In genomic region chr3R:20592517-20593462, dm6 we compare ENCODE assay signal across 1 fruit fly cellular context.
TF ChIP-seq lines count a peak whose summit lies in the region.

Pus1 (minus strand) TSS chr3R:20592671.
bon (plus strand) TSS chr3R:20593139.

TF ChIP-seq in whole organism, embryonic, 481 proteins besides CTCF, POLR2A, EP300 and RAD21 (continued from another document and continues in another):
- TF ChIP-seq vvl (GFP tag; IDR thresholded peaks at IDR 0.05; lab: Robert Waterston, UW) (peak; percentile 87), CG8765 (GFP tag; IDR thresholded peaks at IDR 0.05; lab: Robert Waterston, UW) (no peak), CG32532 (GFP tag; IDR thresholded peaks at IDR 0.05; lab: Robert Waterston, UW) (peak; percentile 37; the same call in 1 of the 2 replicates), YL-1 (GFP tag; optimal IDR thresholded peaks at IDR 0.05; lab: Kevin White, UChicago) (peak; percentile 88), CG13775 (GFP tag; optimal IDR thresholded peaks at IDR 0.05; lab: Kevin White, UChicago) (no peak), CG3065 (GFP tag; optimal IDR thresholded peaks at IDR 0.05; lab: Kevin White, UChicago) (no peak), da (GFP tag; optimal IDR thresholded peaks at IDR 0.05; lab: Kevin White, UChicago) (no peak), mam (GFP tag; optimal IDR thresholded peaks at IDR 0.05; lab: Kevin White, UChicago) (peak; percentile 41), CG16863 (GFP tag; optimal IDR thresholded peaks at IDR 0.05; lab: Kevin White, UChicago) (no peak), zfh2 (GFP tag; optimal IDR thresholded peaks at IDR 0.05; lab: Kevin White, UChicago) (peak; percentile 17), CG1832 (GFP tag; optimal IDR thresholded peaks at IDR 0.05; lab: Kevin White, UChicago) (peak; percentile 53), Spps (tag; optimal IDR thresholded peaks at IDR 0.05; lab: Kevin White, UChicago) (no peak), cad (GFP tag; optimal IDR thresholded peaks at IDR 0.05; lab: Kevin White, UChicago) (no peak), ftz-f1 (GFP tag; optimal IDR thresholded peaks at IDR 0.05; lab: Kevin White, UChicago) (peak; percentile 85), ara (GFP tag; IDR thresholded peaks at IDR 0.05; lab: Robert Waterston, UW) (no peak), CG31441 (GFP tag; IDR thresholded peaks at IDR 0.05; lab: Robert Waterston, UW) (0 out of 2 replicates have a peak, but pooled peaks have one; percentile 21), CG8924 (tag; optimal IDR thresholded peaks at IDR 0.05; lab: Kevin White, UChicago) (peak; percentile 36), ERR (GFP tag; optimal IDR thresholded peaks at IDR 0.05; lab: Kevin White, UChicago) (no peak), MBD-R2 (GFP tag; IDR thresholded peaks at IDR 0.05; lab: Robert Waterston, UW) (0 out of 2 replicates have a peak, but pooled peaks have one; percentile 34), CG6654 (GFP tag; optimal IDR thresholded peaks at IDR 0.05; lab: Kevin White, UChicago) (no peak), CG13894 (tag; optimal IDR thresholded peaks at IDR 0.05; lab: Kevin White, UChicago) (no peak), CG12391 (tag; optimal IDR thresholded peaks at IDR 0.05; lab: Kevin White, UChicago) (peak; percentile 23), Nf-YB (GFP tag; optimal IDR thresholded peaks at IDR 0.05; lab: Kevin White, UChicago) (no peak), chm (GFP tag; IDR thresholded peaks at IDR 0.05; lab: Robert Waterston, UW) (no peak), CG16779 (GFP tag; IDR thresholded peaks at IDR 0.05; lab: Robert Waterston, UW) (no peak), Deaf1 (tag; optimal IDR thresholded peaks at IDR 0.05; lab: Kevin White, UChicago) (peak; percentile 63), sisA (GFP tag; IDR thresholded peaks at IDR 0.05; lab: Robert Waterston, UW) (peak; percentile 42; the same call in 1 of the 2 replicates), NfI (GFP tag; optimal IDR thresholded peaks at IDR 0.05; lab: Kevin White, UChicago) (peak; percentile 12), bbx (GFP tag; IDR thresholded peaks at IDR 0.05; lab: Robert Waterston, UW; ENCODE audit: partially characterized antibody) (peak; percentile 23; the same call in 1 of the 2 replicates), Doc3 (GFP tag; IDR thresholded peaks at IDR 0.05; lab: Robert Waterston, UW; ENCODE audit: partially characterized antibody) (no peak), CG12769 (tag; optimal IDR thresholded peaks at IDR 0.05; lab: Kevin White, UChicago) (no peak), HmgZ (tag; optimal IDR thresholded peaks at IDR 0.05; lab: Kevin White, UChicago) (peak; percentile 29), abd-A (tag; optimal IDR thresholded peaks at IDR 0.05; lab: Kevin White, UChicago) (no peak), sima (GFP tag; optimal IDR thresholded peaks at IDR 0.05; lab: Kevin White, UChicago) (no peak), CG10543 (GFP tag; optimal IDR thresholded peaks at IDR 0.05; lab: Kevin White, UChicago) (no peak), p53 (GFP tag; optimal IDR thresholded peaks at IDR 0.05; lab: Kevin White, UChicago) (peak; percentile 5), crp (GFP tag; optimal IDR thresholded peaks at IDR 0.05; lab: Kevin White, UChicago) (peak; percentile 18 to 86), Bdp1 (GFP tag; optimal IDR thresholded peaks at IDR 0.05; lab: Kevin White, UChicago) (no peak), Camta (GFP tag; optimal IDR thresholded peaks at IDR 0.05; lab: Kevin White, UChicago) (no peak), B-H1 (GFP tag; IDR thresholded peaks at IDR 0.05; lab: Robert Waterston, UW) (no peak), vnd (GFP tag; IDR thresholded peaks at IDR 0.05; lab: Robert Waterston, UW; ENCODE audit: partially characterized antibody) (no peak), CG15696 (tag; optimal IDR thresholded peaks at IDR 0.05; lab: Kevin White, UChicago) (no peak), esg (GFP tag; conservative IDR thresholded peaks at IDR 0.05; lab: Robert Waterston, UW) (no peak), dpn (GFP tag; optimal IDR thresholded peaks at IDR 0.05; lab: Kevin White, UChicago) (peak; percentile 5 to 34), CG43689 (GFP tag; IDR thresholded peaks at IDR 0.05; lab: Robert Waterston, UW) (no peak), CG11093 (GFP tag; IDR thresholded peaks at IDR 0.05; lab: Robert Waterston, UW) (no peak), ato (GFP tag; IDR thresholded peaks at IDR 0.05; lab: Robert Waterston, UW; ENCODE audit: partially characterized antibody) (no peak), Doc2 (GFP tag; IDR thresholded peaks at IDR 0.05; lab: Robert Waterston, UW) (no peak), C15 (GFP tag; IDR thresholded peaks at IDR 0.05; lab: Robert Waterston, UW) (no peak), H2.0 (GFP tag; IDR thresholded peaks at IDR 0.05; lab: Robert Waterston, UW) (no peak), kah (GFP tag; optimal IDR thresholded peaks at IDR 0.05; lab: Kevin White, UChicago) (no peak), scrt (GFP tag; optimal IDR thresholded peaks at IDR 0.05; lab: Kevin White, UChicago) (no peak), crc (GFP tag; optimal IDR thresholded peaks at IDR 0.05; lab: Kevin White, UChicago) (no peak), Jarid2 (GFP tag; optimal IDR thresholded peaks at IDR 0.05; lab: Kevin White, UChicago) (peak; percentile 49), NC2α (GFP tag; optimal IDR thresholded peaks at IDR 0.05; lab: Kevin White, UChicago) (no peak), Hr51 (GFP tag; optimal IDR thresholded peaks at IDR 0.05; lab: Kevin White, UChicago) (no peak), CG1792 (GFP tag; optimal IDR thresholded peaks at IDR 0.05; lab: Kevin White, UChicago) (peak; percentile 34), CG7987 (GFP tag; optimal IDR thresholded peaks at IDR 0.05; lab: Kevin White, UChicago) (peak; percentile 32), cwo (GFP tag; optimal IDR thresholded peaks at IDR 0.05; lab: Kevin White, UChicago) (peak; percentile 75), CG12659 (GFP tag; optimal IDR thresholded peaks at IDR 0.05; lab: Kevin White, UChicago) (peak; percentile 86), B-H2 (GFP tag; optimal IDR thresholded peaks at IDR 0.05; lab: Kevin White, UChicago) (no peak), crol (GFP tag; IDR thresholded peaks at IDR 0.05; lab: Robert Waterston, UW) (no peak), CG42726 (GFP tag; IDR thresholded peaks at IDR 0.05; lab: Robert Waterston, UW; ENCODE audit: partially characterized antibody) (no peak), Opbp (GFP tag; IDR thresholded peaks at IDR 0.05; lab: Robert Waterston, UW; ENCODE audit: partially characterized antibody) (0 out of 3 replicates have a peak, but pooled peaks have one; percentile 30), CG14441 (GFP tag; IDR thresholded peaks at IDR 0.05; lab: Robert Waterston, UW) (peak; percentile 74), slp2 (GFP tag; optimal IDR thresholded peaks at IDR 0.05; lab: Kevin White, UChicago) (no peak), Hr78 (GFP tag; optimal IDR thresholded peaks at IDR 0.05; lab: Kevin White, UChicago) (no peak), CG15514 (GFP tag; optimal IDR thresholded peaks at IDR 0.05; lab: Kevin White, UChicago) (peak; percentile 82), Ptx1 (GFP tag; IDR thresholded peaks at IDR 0.05; lab: Robert Waterston, UW) (no peak), CG13424 (tag; optimal IDR thresholded peaks at IDR 0.05; lab: Kevin White, UChicago) (no peak), CG17361 (GFP tag; IDR thresholded peaks at IDR 0.05; lab: Robert Waterston, UW) (no peak), pum (GFP tag; optimal IDR thresholded peaks at IDR 0.05; lab: Kevin White, UChicago) (peak; percentile 14), Ada2b (GFP tag; IDR thresholded peaks at IDR 0.05; lab: Robert Waterston, UW) (no peak), MESR4 (GFP tag; optimal IDR thresholded peaks at IDR 0.05; lab: Kevin White, UChicago) (peak; percentile 84), exex (tag; optimal IDR thresholded peaks at IDR 0.05; lab: Kevin White, UChicago) (peak; percentile 46), CG9932 (GFP tag; IDR thresholded peaks at IDR 0.05; lab: Robert Waterston, UW) (peak; percentile 54), repo (GFP tag; optimal IDR thresholded peaks at IDR 0.05; lab: Kevin White, UChicago) (no peak), CG6689 (GFP tag; IDR thresholded peaks at IDR 0.05; lab: Robert Waterston, UW) (no peak), gcm2 (GFP tag; optimal IDR thresholded peaks at IDR 0.05; lab: Kevin White, UChicago) (no peak), CG34422 (GFP tag; IDR thresholded peaks at IDR 0.05; lab: Robert Waterston, UW) (peak; percentile 72; the same call in 2 of the 3 replicates), BEAF-32 (GFP tag; optimal IDR thresholded peaks at IDR 0.05; lab: Kevin White, UChicago) (peak; percentile 52), CG5953 (GFP tag; IDR thresholded peaks at IDR 0.05; lab: Robert Waterston, UW) (0 out of 2 replicates have a peak, but pooled peaks have one; percentile 26), CG10274 (GFP tag; optimal IDR thresholded peaks at IDR 0.05; lab: Kevin White, UChicago) (no peak), nom (GFP tag; optimal IDR thresholded peaks at IDR 0.05; lab: Kevin White, UChicago) (no peak), CHES-1-like (GFP tag; optimal IDR thresholded peaks at IDR 0.05; lab: Kevin White, UChicago) (peak; percentile 64), wdn (GFP tag; IDR thresholded peaks at IDR 0.05; lab: Robert Waterston, UW) (no peak), lbe (GFP tag; optimal IDR thresholded peaks at IDR 0.05; lab: Kevin White, UChicago) (no peak), zfh1 (GFP tag; IDR thresholded peaks at IDR 0.05; lab: Robert Waterston, UW) (peak; percentile 37; the same call in 1 of the 3 replicates), ase (GFP tag; IDR thresholded peaks at IDR 0.05; lab: Robert Waterston, UW) (no peak), Bteb2 (GFP tag; optimal IDR thresholded peaks at IDR 0.05; lab: Kevin White, UChicago) (no peak), jigr1 (GFP tag; IDR thresholded peaks at IDR 0.05; lab: Robert Waterston, UW) (no peak), CG12155 (GFP tag; optimal IDR thresholded peaks at IDR 0.05; lab: Kevin White, UChicago) (peak; percentile 52), CG11560 (tag; IDR thresholded peaks at IDR 0.05; lab: Robert Waterston, UW) (no peak), sd (tag; optimal IDR thresholded peaks at IDR 0.05; lab: Kevin White, UChicago) (peak; percentile 68), Sin3A (optimal IDR thresholded peaks at IDR 0.05; lab: Kevin White, UChicago) (peak; percentile 43), Aef1 (GFP tag; IDR thresholded peaks at IDR 0.05; lab: Robert Waterston, UW) (no peak), CG30403 (GFP tag; optimal IDR thresholded peaks at IDR 0.05; lab: Kevin White, UChicago) (peak; percentile 25), CG13624 (GFP tag; optimal IDR thresholded peaks at IDR 0.05; lab: Kevin White, UChicago) (peak; percentile 8), CG9817 (tag; optimal IDR thresholded peaks at IDR 0.05; lab: Kevin White, UChicago) (no peak), Xbp1 (GFP tag; optimal IDR thresholded peaks at IDR 0.05; lab: Kevin White, UChicago) (peak; percentile 39), grn (GFP tag; optimal IDR thresholded peaks at IDR 0.05; lab: Kevin White, UChicago) (no peak), Chrac-16 (GFP tag; optimal IDR thresholded peaks at IDR 0.05; lab: Kevin White, UChicago) (peak; percentile 16), CG12236 (GFP tag; optimal IDR thresholded peaks at IDR 0.05; lab: Kevin White, UChicago) (no peak), shn (GFP tag; optimal IDR thresholded peaks at IDR 0.05; lab: Kevin White, UChicago) (no peak), Rfx (GFP tag; IDR thresholded peaks at IDR 0.05; lab: Robert Waterston, UW) (peak; percentile 43), dmrt11E (tag; optimal IDR thresholded peaks at IDR 0.05; lab: Kevin White, UChicago) (no peak), pan (optimal IDR thresholded peaks at IDR 0.05; lab: Kevin White, UChicago) (no peak), pan (GFP tag; optimal IDR thresholded peaks at IDR 0.05 in 1 of 2, IDR thresholded peaks at IDR 0.05 in 1 of 2) (peak in 1 of 2 experiments; percentile 5), CG17186 (GFP tag; optimal IDR thresholded peaks at IDR 0.05; lab: Kevin White, UChicago) (peak; percentile 64), nmo (GFP tag; optimal IDR thresholded peaks at IDR 0.05; lab: Kevin White, UChicago) (peak; percentile 29), CG7745 (tag; optimal IDR thresholded peaks at IDR 0.05; lab: Kevin White, UChicago) (no peak), CG8281 (tag; optimal IDR thresholded peaks at IDR 0.05; lab: Kevin White, UChicago) (no peak), pita (GFP tag; optimal IDR thresholded peaks at IDR 0.05; lab: Kevin White, UChicago) (no peak), Mad (GFP tag; optimal IDR thresholded peaks at IDR 0.05; lab: Kevin White, UChicago) (peak; percentile 42), sqz (GFP tag; optimal IDR thresholded peaks at IDR 0.05; lab: Kevin White, UChicago) (peak; percentile 76), CG14710 (tag; optimal IDR thresholded peaks at IDR 0.05; lab: Kevin White, UChicago) (peak; percentile 79), Lim3 (GFP tag; IDR thresholded peaks at IDR 0.05; lab: Robert Waterston, UW) (no peak), insv (GFP tag; optimal IDR thresholded peaks at IDR 0.05; lab: Kevin White, UChicago) (no peak), HmgD (GFP tag; optimal IDR thresholded peaks at IDR 0.05; lab: Kevin White, UChicago) (no peak), ash1 (GFP tag; optimal IDR thresholded peaks at IDR 0.05; lab: Kevin White, UChicago) (no peak), CG6175 (GFP tag; IDR thresholded peaks at IDR 0.05; lab: Robert Waterston, UW) (no peak), CG10979 (tag; optimal IDR thresholded peaks at IDR 0.05; lab: Kevin White, UChicago) (no peak), E2f1 (GFP tag; IDR thresholded peaks at IDR 0.05; lab: Robert Waterston, UW) (no peak), Hey (tag; optimal IDR thresholded peaks at IDR 0.05; lab: Kevin White, UChicago) (no peak), NC2β (GFP tag; optimal IDR thresholded peaks at IDR 0.05; lab: Kevin White, UChicago) (peak; percentile 46), CG8478 (optimal IDR thresholded peaks at IDR 0.05; lab: Kevin White, UChicago) (peak; percentile 65), CG10959 (GFP tag; IDR thresholded peaks at IDR 0.05; lab: Robert Waterston, UW) (no peak), CG15269 (tag; optimal IDR thresholded peaks at IDR 0.05; lab: Kevin White, UChicago) (peak; percentile 5), CG14860 (GFP tag; IDR thresholded peaks at IDR 0.05; lab: Robert Waterston, UW; ENCODE audit: partially characterized antibody) (0 out of 3 replicates have a peak, but pooled peaks have one; percentile 7), dm (GFP tag; optimal IDR thresholded peaks at IDR 0.05; lab: Kevin White, UChicago) (peak; percentile 53), CG14050 (GFP tag; IDR thresholded peaks at IDR 0.05; lab: Robert Waterston, UW) (no peak), amos (GFP tag; IDR thresholded peaks at IDR 0.05; lab: Robert Waterston, UW; ENCODE audit: partially characterized antibody) (peak; percentile 32; the same call in 1 of the 2 replicates), Dbx (GFP tag; IDR thresholded peaks at IDR 0.05; lab: Robert Waterston, UW) (no peak)
